Fruit fly (Drosophila melanogaster): ENCODE results near the gene Zip102B.

The Zip102B gene

dm6 chr4:314672-315266, 882 bp upstream of the Zip102B start, which contains the start of gene Rnf11 (continued):
- no peak for TF ChIP-seq cwo (GFP tag; optimal IDR thresholded peaks at IDR 0.05)
- TF ChIP-seq CG10209 (GFP tag; optimal IDR thresholded peaks at IDR 0.05) = no peak
- TF ChIP-seq vnd (GFP tag; IDR thresholded peaks at IDR 0.05; ENCODE audit: partially characterized antibody) = no peak
- TF ChIP-seq CG15601 (tag; optimal IDR thresholded peaks at IDR 0.05) = no peak
- no peak for TF ChIP-seq gce (GFP tag; IDR thresholded peaks at IDR 0.05)
- TF ChIP-seq NC2α (GFP tag; optimal IDR thresholded peaks at IDR 0.05) = no peak
- TF ChIP-seq CG17385 (GFP tag; optimal IDR thresholded peaks at IDR 0.05) = no peak
- no peak for TF ChIP-seq dmrt99B (tag; optimal IDR thresholded peaks at IDR 0.05)
- TF ChIP-seq CG2712 (tag; optimal IDR thresholded peaks at IDR 0.05) = peak; percentile 3
- TF ChIP-seq CG5245 (GFP tag; optimal IDR thresholded peaks at IDR 0.05) = no peak
- TF ChIP-seq jigr1 (GFP tag; IDR thresholded peaks at IDR 0.05) = no peak
- no peak for TF ChIP-seq CG7372 (GFP tag; IDR thresholded peaks at IDR 0.05)
- no peak for TF ChIP-seq danr (GFP tag; IDR thresholded peaks at IDR 0.05)
- TF ChIP-seq CG4730 (GFP tag; IDR thresholded peaks at IDR 0.05) = no peak
- TF ChIP-seq bbx (GFP tag; IDR thresholded peaks at IDR 0.05; ENCODE audit: partially characterized antibody) = no peak
- TF ChIP-seq gem (tag; optimal IDR thresholded peaks at IDR 0.05) = peak; percentile 8
- TF ChIP-seq HLH54F (GFP tag; optimal IDR thresholded peaks at IDR 0.05) = no peak
- no peak for TF ChIP-seq ems (GFP tag; optimal IDR thresholded peaks at IDR 0.05)
- TF ChIP-seq CG4854 (GFP tag; optimal IDR thresholded peaks at IDR 0.05) = no peak
- TF ChIP-seq gcm2 (GFP tag; optimal IDR thresholded peaks at IDR 0.05) = no peak
- TF ChIP-seq z (GFP tag; IDR thresholded peaks at IDR 0.05) = no peak
- no peak for TF ChIP-seq Dp (GFP tag; optimal IDR thresholded peaks at IDR 0.05)
- TF ChIP-seq Atf6 (GFP tag; IDR thresholded peaks at IDR 0.05) = no peak
- no peak for TF ChIP-seq oc (tag; optimal IDR thresholded peaks at IDR 0.05)
- no peak for TF ChIP-seq da (GFP tag; optimal IDR thresholded peaks at IDR 0.05)
- TF ChIP-seq sens (GFP tag) = peak; percentile 79
- TF ChIP-seq CG17328 (GFP tag; IDR thresholded peaks at IDR 0.05) = no peak
- TF ChIP-seq CG4282 (GFP tag; optimal IDR thresholded peaks at IDR 0.05) = no peak
- no peak for TF ChIP-seq Mad (GFP tag; optimal IDR thresholded peaks at IDR 0.05)
- TF ChIP-seq CG7963 (GFP tag; IDR thresholded peaks at IDR 0.05; ENCODE audit: partially characterized antibody) = no peak
- no peak for TF ChIP-seq Blimp-1 (GFP tag; optimal IDR thresholded peaks at IDR 0.05)
- TF ChIP-seq pum (GFP tag; optimal IDR thresholded peaks at IDR 0.05) = no peak
- peak; percentile 7 for TF ChIP-seq CG12942 (GFP tag; optimal IDR thresholded peaks at IDR 0.05)
- TF ChIP-seq Antp (GFP tag; optimal IDR thresholded peaks at IDR 0.05) = no peak
- peak; percentile 25 for TF ChIP-seq Ets65A (GFP tag)
- no peak for TF ChIP-seq Hr51 (GFP tag; optimal IDR thresholded peaks at IDR 0.05)
- TF ChIP-seq CG11696 (GFP tag; IDR thresholded peaks at IDR 0.05) = no peak
- TF ChIP-seq ssp (GFP tag; IDR thresholded peaks at IDR 0.05) = peak; percentile 100
- no peak for TF ChIP-seq CG17829 (tag; optimal IDR thresholded peaks at IDR 0.05)
- TF ChIP-seq CG33213 (GFP tag; optimal IDR thresholded peaks at IDR 0.05) = no peak
- TF ChIP-seq salm (tag; optimal IDR thresholded peaks at IDR 0.05) = no peak
- TF ChIP-seq CG18476 (GFP tag; optimal IDR thresholded peaks at IDR 0.05) = no peak
- TF ChIP-seq grn (GFP tag; optimal IDR thresholded peaks at IDR 0.05) = no peak
- TF ChIP-seq CG1529 (GFP tag; optimal IDR thresholded peaks at IDR 0.05) = no peak
- no peak for TF ChIP-seq repo (GFP tag; optimal IDR thresholded peaks at IDR 0.05)
- no peak for TF ChIP-seq CG1792 (GFP tag; optimal IDR thresholded peaks at IDR 0.05)
- no peak for TF ChIP-seq Fer1 (GFP tag; optimal IDR thresholded peaks at IDR 0.05)
- TF ChIP-seq D (optimal IDR thresholded peaks at IDR 0.05) = no peak
- no peak for TF ChIP-seq D (GFP tag; optimal IDR thresholded peaks at IDR 0.05)
- TF ChIP-seq en (GFP tag; optimal IDR thresholded peaks at IDR 0.05) = no peak
- TF ChIP-seq CG8478 (optimal IDR thresholded peaks at IDR 0.05) = no peak
- no peak for TF ChIP-seq sisA (GFP tag; IDR thresholded peaks at IDR 0.05)
- TF ChIP-seq tgo (GFP tag; IDR thresholded peaks at IDR 0.05) = no peak

Measured in whole organism, embryonic.